Fruit fly (Drosophila melanogaster): ENCODE data around the gene bdwf.

dm6 chr3R:16996059-16996959, 46.6 kb downstream of the bdwf start, which contains the start of the genes EMC2A and CG3534:
- TF ChIP-seq rn (GFP tag; IDR thresholded peaks at IDR 0.05) (no peak), Ets98B (GFP tag; IDR thresholded peaks at IDR 0.05) (no peak), gl (tag; optimal IDR thresholded peaks at IDR 0.05) (no peak)
